Fruit fly (Drosophila melanogaster) whole organism, embryonic: ENCODE data around the gene CG46307.

Source experiments
- Blimp-1 ChIP-seq: fragments of 200-800 bp; sonication (Bioruptor generic); optimal IDR thresholded peaks from 3 replicates; lab custom pipeline; 2018; ENCODE audit warnings: missing biosample characterization, missing genetic modification characterization, mild to moderate bottlenecking, moderate library complexity, missing genetic modification reagents
- CG10959 ChIP-seq: fragments of 200-800 bp; sonication (Bioruptor generic); IDR thresholded peaks from 2 replicates; pipeline ENCODE4 v1.3.6; 2022; ENCODE audit warnings: missing biosample characterization, missing genetic modification characterization
- CG15269 ChIP-seq: fragments of 200-800 bp; sonication (Bioruptor generic); optimal IDR thresholded peaks from 2 replicates; lab custom pipeline; 2018; ENCODE audit warnings: missing biosample characterization, mild to moderate bottlenecking, missing genetic modification characterization, moderate library complexity
- CG17186 ChIP-seq: fragments of 200-800 bp; sonication (Bioruptor generic); optimal IDR thresholded peaks from 3 replicates; lab custom pipeline; 2017; ENCODE audit warnings: missing biosample characterization, missing genetic modification reagents, missing genetic modification characterization
- CG2116 ChIP-seq: fragments of 200-800 bp; sonication (Bioruptor generic); optimal IDR thresholded peaks from 3 replicates; lab custom pipeline; 2018; ENCODE audit warnings: missing biosample characterization, mild to moderate bottlenecking, missing genetic modification characterization
- CG2129 ChIP-seq: fragments of 200-800 bp; sonication (Bioruptor generic); IDR thresholded peaks from 2 replicates; pipeline ENCODE4 v1.3.6; 2022; ENCODE audit warnings: missing biosample characterization, missing genetic modification characterization; ENCODE audit not compliant: partially characterized antibody
- CG30403 ChIP-seq: fragments of 200-800 bp; sonication (Bioruptor generic); optimal IDR thresholded peaks from 3 replicates; lab custom pipeline; 2016; ENCODE audit warnings: missing biosample characterization, missing genetic modification characterization
- CG31365 ChIP-seq: fragments of 200-800 bp; sonication (Bioruptor generic); optimal IDR thresholded peaks from 2 replicates; lab custom pipeline; 2018; ENCODE audit warnings: missing biosample characterization, mild to moderate bottlenecking, missing genetic modification characterization
- CG32532 ChIP-seq: fragments of 200-800 bp; sonication (Bioruptor generic); IDR thresholded peaks from 2 replicates; pipeline ENCODE4 v1.3.6; 2022; ENCODE audit warnings: missing biosample characterization, missing genetic modification characterization
- CG4360 ChIP-seq: fragments of 200-800 bp; sonication (Bioruptor generic); IDR thresholded peaks from 2 replicates; pipeline ENCODE4 v1.3.6; 2022; ENCODE audit warnings: missing biosample characterization, missing genetic modification characterization
- CG4854 ChIP-seq: fragments of 200-800 bp; sonication (Bioruptor generic); optimal IDR thresholded peaks from 2 replicates; lab custom pipeline; 2016; ENCODE audit warnings: missing biosample characterization, missing genetic modification characterization, inconsistent platforms
- CG6689 ChIP-seq: fragments of 200-800 bp; sonication (Bioruptor generic); IDR thresholded peaks from 2 replicates; pipeline ENCODE4 v1.3.6; 2022; ENCODE audit warnings: missing biosample characterization, missing genetic modification characterization
- CG7556 ChIP-seq: fragments of 200-800 bp; sonication (Bioruptor generic); optimal IDR thresholded peaks from 2 replicates; lab custom pipeline; 2017; ENCODE audit warnings: missing biosample characterization, mild to moderate bottlenecking, missing genetic modification characterization
- CG8359 ChIP-seq: fragments of 200-800 bp; sonication (Bioruptor generic); optimal IDR thresholded peaks from 2 replicates; lab custom pipeline; 2017; ENCODE audit warnings: missing biosample characterization, mild to moderate bottlenecking, missing genetic modification characterization, borderline replicate concordance
- CG8944 ChIP-seq: fragments of 200-800 bp; sonication (Bioruptor generic); optimal IDR thresholded peaks from 3 replicates; lab custom pipeline; 2016; ENCODE audit warnings: missing biosample characterization, missing genetic modification characterization
- D ChIP-seq, 2 experiments: fragments of 200-800 bp in 1 of 2; fragments of >200 bp in 1 of 2; sonication (Bioruptor generic) in 1 of 2; optimal IDR thresholded peaks; 2 replicates in 1 of 2; 3 replicates in 1 of 2; lab custom pipeline; 2017; ENCODE audit warnings: mild to moderate bottlenecking in 1 of 2, missing biosample characterization in 1 of 2, missing genetic modification characterization in 1 of 2, missing genetic modification reagents in 1 of 2
- Deaf1 ChIP-seq: fragments of 200-800 bp; optimal IDR thresholded peaks from 3 replicates; lab custom pipeline; 2019; ENCODE audit warnings: missing biosample characterization, mild to moderate bottlenecking, missing genetic modification characterization, moderate library complexity
- E2f1 ChIP-seq: fragments of 200-800 bp; sonication (Bioruptor generic); IDR thresholded peaks from 2 replicates; pipeline ENCODE4 v1.3.6; 2022; ENCODE audit warnings: missing biosample characterization, missing genetic modification characterization
- ERR ChIP-seq: fragments of 200-800 bp; sonication (Bioruptor generic); optimal IDR thresholded peaks from 2 replicates; lab custom pipeline; 2016; ENCODE audit warnings: missing biosample characterization, missing genetic modification characterization
- Eip74EF ChIP-seq, 2 experiments: fragments of 200-800 bp in 1 of 2; fragments of >200 bp in 1 of 2; sonication (Bioruptor generic) in 1 of 2; optimal IDR thresholded peaks; 2 replicates each; lab custom pipeline; 2017 to 2019; ENCODE audit warnings: missing biosample characterization in 2 of 2, missing genetic modification characterization in 2 of 2, mild to moderate bottlenecking in 1 of 2, moderate library complexity in 1 of 2
- Fer2 ChIP-seq: fragments of 200-800 bp; sonication (Bioruptor generic); optimal IDR thresholded peaks from 2 replicates; lab custom pipeline; 2018; ENCODE audit warnings: missing biosample characterization, mild to moderate bottlenecking, missing genetic modification characterization, moderate library complexity
- H2.0 ChIP-seq: fragments of 200-800 bp; sonication (Bioruptor generic); IDR thresholded peaks from 2 replicates; pipeline ENCODE4 v1.3.6; 2022; ENCODE audit warnings: missing biosample characterization, missing genetic modification characterization
- MESR4 ChIP-seq: fragments of 200-800 bp; sonication (Bioruptor generic); optimal IDR thresholded peaks from 2 replicates; lab custom pipeline; 2018; ENCODE audit warnings: missing biosample characterization, mild to moderate bottlenecking, missing genetic modification characterization, moderate library complexity
- Opbp ChIP-seq: fragments of 200-800 bp; sonication (Bioruptor generic); IDR thresholded peaks from 3 replicates; pipeline ENCODE4 v1.3.6; 2022; ENCODE audit warnings: missing biosample characterization, missing genetic modification characterization; ENCODE audit not compliant: partially characterized antibody
- Trl ChIP-seq, 3 experiments: fragments of >200 bp in 2 of 3; fragments of 200-800 bp in 1 of 3; sonication (Bioruptor generic) in 1 of 3; optimal IDR thresholded peaks; 2 replicates in 1 of 3; 3 replicates in 2 of 3; lab custom pipeline; 2016 to 2017; ENCODE audit warnings: missing biosample characterization in 1 of 3, missing genetic modification characterization in 1 of 3
- Xbp1 ChIP-seq: fragments of 200-800 bp; sonication (Bioruptor generic); optimal IDR thresholded peaks from 3 replicates; lab custom pipeline; 2016; ENCODE audit warnings: missing biosample characterization, mild to moderate bottlenecking, missing genetic modification characterization
- YL-1 ChIP-seq: fragments of 200-800 bp; sonication (Bioruptor generic); optimal IDR thresholded peaks from 3 replicates; lab custom pipeline; 2017; ENCODE audit warnings: missing biosample characterization, mild to moderate bottlenecking, missing genetic modification characterization
- ap ChIP-seq: fragments of 200-800 bp; sonication (Bioruptor generic); IDR thresholded peaks from 2 replicates; pipeline ENCODE4 v1.3.6; 2022; ENCODE audit warnings: missing biosample characterization, missing genetic modification characterization
- az2 ChIP-seq: fragments of 200-800 bp; sonication (Bioruptor generic); optimal IDR thresholded peaks from 3 replicates; lab custom pipeline; 2016; ENCODE audit warnings: missing biosample characterization, missing genetic modification characterization
- bbx ChIP-seq: fragments of 200-800 bp; sonication (Bioruptor generic); IDR thresholded peaks from 2 replicates; pipeline ENCODE4 v1.3.6; 2022; ENCODE audit warnings: missing biosample characterization, missing genetic modification characterization; ENCODE audit not compliant: partially characterized antibody
- cad ChIP-seq: fragments of >200 bp; optimal IDR thresholded peaks from 2 replicates; lab custom pipeline; 2017; ENCODE audit warnings: missing biosample characterization, missing genetic modification characterization
- esg ChIP-seq: fragments of 200-800 bp; sonication (Bioruptor generic); conservative IDR thresholded peaks from 2 replicates; pipeline ENCODE4 v1.3.6; 2022; ENCODE audit warnings: missing biosample characterization, missing genetic modification characterization
- fd96Cb ChIP-seq: fragments of 200-800 bp; sonication (Bioruptor generic); optimal IDR thresholded peaks from 2 replicates; lab custom pipeline; 2018; ENCODE audit warnings: missing biosample characterization, mild to moderate bottlenecking, missing genetic modification characterization, moderate library complexity
- fru ChIP-seq: fragments of >200 bp; optimal IDR thresholded peaks from 2 replicates; lab custom pipeline; 2017
- ftz-f1 ChIP-seq: fragments of 200-800 bp; sonication (Bioruptor generic); optimal IDR thresholded peaks from 2 replicates; lab custom pipeline; 2016; ENCODE audit warnings: missing biosample characterization, missing genetic modification characterization
- gcm2 ChIP-seq: fragments of 200-800 bp; sonication (Bioruptor generic); optimal IDR thresholded peaks from 2 replicates; lab custom pipeline; 2016; ENCODE audit warnings: missing biosample characterization, missing genetic modification characterization
- gfzf ChIP-seq: fragments of 200-800 bp; sonication (Bioruptor generic); optimal IDR thresholded peaks from 2 replicates; lab custom pipeline; 2016; ENCODE audit warnings: missing biosample characterization, mild to moderate bottlenecking, missing genetic modification characterization, moderate library complexity
- gt ChIP-seq: fragments of 200-800 bp; sonication (Bioruptor generic); IDR thresholded peaks from 2 replicates; pipeline ENCODE4 v1.3.6; 2022; ENCODE audit warnings: missing biosample characterization, missing genetic modification characterization
- insv ChIP-seq, 2 experiments: fragments of 200-800 bp; sonication (Bioruptor generic); optimal IDR thresholded peaks; 3 replicates each; lab custom pipeline; 2016 to 2018; ENCODE audit warnings: missing biosample characterization in 2 of 2, missing genetic modification characterization in 2 of 2
- nom ChIP-seq: fragments of 200-800 bp; sonication (Bioruptor generic); optimal IDR thresholded peaks from 2 replicates; lab custom pipeline; 2017; ENCODE audit warnings: missing biosample characterization, missing genetic modification characterization, mild to moderate bottlenecking, moderate library complexity, missing genetic modification reagents
- pros ChIP-seq: fragments of 200-800 bp; sonication (Bioruptor generic); optimal IDR thresholded peaks from 3 replicates; lab custom pipeline; 2019; ENCODE audit warnings: missing biosample characterization, mild to moderate bottlenecking, missing genetic modification characterization, moderate library complexity
- psq ChIP-seq: fragments of 200-800 bp; sonication (Bioruptor generic); optimal IDR thresholded peaks from 2 replicates; lab custom pipeline; 2017; ENCODE audit warnings: missing biosample characterization, missing genetic modification characterization
- slbo ChIP-seq: fragments of 200-800 bp; sonication (Bioruptor generic); IDR thresholded peaks from 2 replicates; pipeline ENCODE4 v1.3.6; 2022; ENCODE audit warnings: missing biosample characterization, missing genetic modification characterization
- ttk ChIP-seq: fragments of 200-800 bp; sonication (Bioruptor generic); IDR thresholded peaks from 2 replicates; pipeline ENCODE4 v2.1.2; 2022; ENCODE audit warnings: missing biosample characterization, missing genetic modification characterization
- unc-4 ChIP-seq: fragments of 200-800 bp; sonication (Bioruptor generic); IDR thresholded peaks from 2 replicates; pipeline ENCODE4 v1.3.6; 2022; ENCODE audit warnings: missing biosample characterization, missing genetic modification characterization; ENCODE audit not compliant: partially characterized antibody
- usp ChIP-seq: fragments of >200 bp; optimal IDR thresholded peaks from 2 replicates; lab custom pipeline; 2017; ENCODE audit warnings: missing biosample characterization, missing genetic modification characterization

Gene CG46307

DNA sequence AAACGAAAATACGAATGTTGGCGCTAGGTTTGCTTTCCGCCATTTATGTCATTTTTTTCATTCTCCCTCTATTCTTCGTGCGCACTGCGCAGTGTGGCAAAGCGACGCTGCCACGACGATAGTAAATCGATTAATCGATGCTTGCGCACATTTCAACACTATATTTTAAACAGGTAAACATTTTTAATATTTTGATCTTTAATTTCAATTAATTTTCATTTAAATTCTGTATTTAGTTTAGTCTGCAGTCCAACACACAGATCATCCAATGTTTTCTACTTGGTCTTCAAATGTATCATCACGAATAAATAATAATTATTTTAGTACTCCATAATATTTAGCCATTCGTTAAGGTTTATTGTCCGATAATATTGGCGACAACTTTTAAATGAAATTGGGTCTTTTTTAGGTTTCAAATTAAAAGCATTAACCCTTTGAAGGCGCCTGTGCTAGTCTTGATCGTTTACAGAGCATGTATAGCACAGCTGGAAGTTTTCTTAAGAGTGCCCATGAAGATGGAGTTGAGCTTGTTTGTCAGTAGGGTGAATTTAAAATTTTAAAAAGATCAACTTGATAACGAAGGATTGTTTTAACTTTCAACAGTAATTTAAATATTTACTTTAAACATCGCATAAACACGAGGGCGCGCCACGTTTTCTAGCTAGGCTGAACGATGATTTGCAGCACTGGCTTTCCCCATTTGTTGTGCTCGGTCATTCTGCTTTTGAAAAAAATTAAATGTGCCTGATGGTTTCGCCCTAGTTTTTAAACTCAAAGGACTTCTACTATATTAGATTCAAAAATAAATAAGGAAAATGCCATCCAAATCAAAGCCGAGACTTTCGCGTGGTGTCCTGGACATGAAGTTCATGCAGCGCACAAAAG lies 52.0 kb downstream of the CG46307 start, which contains the start of the genes Mpp6 and E2f2 (continued):
- TF ChIP-seq D (optimal IDR thresholded peaks at IDR 0.05; lab: Kevin White, UChicago): no peak
- no peak for TF ChIP-seq D (GFP tag; optimal IDR thresholded peaks at IDR 0.05; lab: Kevin White, UChicago)
- 0 out of 2 replicates have a peak, but pooled peaks have one; percentile 20 for TF ChIP-seq CG6689 (GFP tag; lab: Robert Waterston, UW)
- no peak for TF ChIP-seq gfzf (GFP tag; lab: Kevin White, UChicago)
- TF ChIP-seq MESR4 (GFP tag; lab: Kevin White, UChicago): peak; percentile 34
- TF ChIP-seq CG2116: peak; percentile 62
- TF ChIP-seq CG7556 (GFP tag; lab: Kevin White, UChicago): peak; percentile 33
- peak; percentile 67; the same call in 1 of the 2 replicates for TF ChIP-seq CG32532 (GFP tag; lab: Robert Waterston, UW)
- peak; percentile 65 for TF ChIP-seq CG2129 (GFP tag; lab: Robert Waterston, UW)
- no peak for TF ChIP-seq Deaf1 (tag; lab: Kevin White, UChicago)
- no peak for TF ChIP-seq ap
- TF ChIP-seq CG4360: no peak
- peak; percentile 95 for TF ChIP-seq psq (GFP tag; lab: Kevin White, UChicago)
- peak; percentile 77 for TF ChIP-seq CG17186
- peak; percentile 83 for TF ChIP-seq slbo (GFP tag; lab: Robert Waterston, UW)

DNA sequence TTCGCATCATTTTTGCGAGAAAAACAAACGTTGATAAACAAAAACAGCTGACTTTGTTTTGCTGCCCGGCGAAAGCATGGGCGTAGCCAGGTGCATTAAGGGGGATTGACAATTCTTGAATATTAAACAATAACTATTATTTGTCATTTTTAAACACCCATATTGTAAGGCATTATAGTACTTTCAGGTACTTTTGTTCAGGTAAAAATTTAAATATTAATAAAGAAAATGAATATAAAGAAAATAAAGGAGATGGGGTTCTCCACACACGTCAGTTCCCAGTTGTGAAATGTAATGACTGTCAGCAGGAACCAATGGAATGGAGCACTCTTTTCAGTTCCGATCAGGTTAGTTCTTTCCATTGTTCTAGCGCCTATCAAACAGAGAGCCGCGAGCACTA lies 54.2 kb downstream of the CG46307 start, which contains the start of the genes Coq3 and Pld3:
Coq3 (minus strand) TSS at position 58 of the 400 bp plus-strand sequence.
Pld3 (plus strand) TSS at position 294 of the 400 bp plus-strand sequence.
- TF ChIP-seq ERR (peak; percentile 52), YL-1 (peak; percentile 47), usp (GFP tag; lab: Kevin White, UChicago) (no peak), az2 (GFP tag; lab: Kevin White, UChicago) (peak; percentile 88), Opbp (GFP tag; lab: Robert Waterston, UW) (no peak), E2f1 (peak; percentile 73), fru (no peak), Eip74EF (GFP tag; optimal IDR thresholded peaks at IDR 0.05; lab: Kevin White, UChicago) (no peak), gcm2 (GFP tag; lab: Kevin White, UChicago) (no peak), esg (GFP tag; lab: Robert Waterston, UW) (peak; percentile 38; the same call in 1 of the 2 replicates), nom (peak; percentile 86), gt (no peak), Fer2 (tag; lab: Kevin White, UChicago) (peak; percentile 71), ftz-f1 (GFP tag; lab: Kevin White, UChicago) (no peak), fd96Cb (tag; lab: Kevin White, UChicago) (peak; percentile 76), Xbp1 (GFP tag; lab: Kevin White, UChicago) (peak; percentile 87), CG15269 (tag; lab: Kevin White, UChicago) (peak; percentile 84), cad (GFP tag; lab: Kevin White, UChicago) (no peak), CG10959 (GFP tag; lab: Robert Waterston, UW) (peak; percentile 46), unc-4 (GFP tag; lab: Robert Waterston, UW) (no peak), CG31365 (tag; lab: Kevin White, UChicago) (peak; percentile 9), CG8359 (GFP tag; lab: Kevin White, UChicago) (peak; percentile 64), Blimp-1 (GFP tag; lab: Kevin White, UChicago) (peak; percentile 79), ttk (GFP tag; lab: Robert Waterston, UW) (peak; percentile 61; the same call in 1 of the 2 replicates), H2.0 (peak; percentile 73), Trl (optimal IDR thresholded peaks at IDR 0.05; lab: Kevin White, UChicago) (no peak), Trl (GFP tag; optimal IDR thresholded peaks at IDR 0.05; lab: Kevin White, UChicago) (peak; percentile 72), Deaf1 (tag; lab: Kevin White, UChicago) (no peak), CG4854 (GFP tag; lab: Kevin White, UChicago) (peak; percentile 61), MESR4 (GFP tag; lab: Kevin White, UChicago) (peak; percentile 16), pros (GFP tag; lab: Kevin White, UChicago) (no peak), bbx (GFP tag; lab: Robert Waterston, UW) (no peak), insv (GFP tag; optimal IDR thresholded peaks at IDR 0.05; lab: Kevin White, UChicago) (peak in 1 of 2 experiments; percentile 28), CG30403 (GFP tag; lab: Kevin White, UChicago) (peak; percentile 88), CG8944 (GFP tag; lab: Kevin White, UChicago) (peak; percentile 49)
